Fruit fly (Drosophila melanogaster): ENCODE measurements around the gene mrn.
A peak's percentile ranks its signal among the peaks of the same experiment; 100 is the strongest.

mrn gene

dm6 chr3L:15587445-15588381, 7.4 kb upstream of the mrn start, which contains the start of gene CG7656:
Gene CG7656 (minus strand): TSS chr3L:15588175.
- TF ChIP-seq CG8478 (optimal IDR thresholded peaks at IDR 0.05) (no peak), psq (optimal IDR thresholded peaks at IDR 0.05) (no peak)

dm6 chr3L:15583504-15583903, 3.2 kb upstream of the mrn start, which contains the start of gene AIMP2:
Gene AIMP2 (plus strand): TSS chr3L:15583638.
- no peak for TF ChIP-seq psq (optimal IDR thresholded peaks at IDR 0.05)
- TF ChIP-seq usp (GFP tag; optimal IDR thresholded peaks at IDR 0.05) = no peak
- TF ChIP-seq CG8478 (optimal IDR thresholded peaks at IDR 0.05) = no peak
- no peak for TF ChIP-seq Dll (optimal IDR thresholded peaks at IDR 0.05)
- no peak for TF ChIP-seq EcR (GFP tag; optimal IDR thresholded peaks at IDR 0.05)
- TF ChIP-seq pan (optimal IDR thresholded peaks at IDR 0.05) = no peak

dm6 chr3L:15576357-15576756, 4.0 kb downstream of the mrn start, which contains the start of gene Ufsp2:
Gene Ufsp2 (plus strand): TSS chr3L:15576570.
- TF ChIP-seq CG8478 (optimal IDR thresholded peaks at IDR 0.05) = no peak

- no peak for TF ChIP-seq CG8478 (optimal IDR thresholded peaks at IDR 0.05)
- TF ChIP-seq usp (GFP tag; optimal IDR thresholded peaks at IDR 0.05) = no peak
- TF ChIP-seq EcR (GFP tag; optimal IDR thresholded peaks at IDR 0.05) = no peak
- no peak for TF ChIP-seq Dll (optimal IDR thresholded peaks at IDR 0.05)
- no peak for TF ChIP-seq psq (optimal IDR thresholded peaks at IDR 0.05)
- no peak for TF ChIP-seq pan (optimal IDR thresholded peaks at IDR 0.05)
These were observed 9.8 kb downstream of the mrn start for dm6 chr3L:15570571-15570970.

dm6 chr3L:15568748-15569147, 11.6 kb downstream of the mrn start:
- TF ChIP-seq usp (GFP tag; optimal IDR thresholded peaks at IDR 0.05) (no peak), psq (optimal IDR thresholded peaks at IDR 0.05) (no peak), Dll (optimal IDR thresholded peaks at IDR 0.05) (no peak), CG8478 (optimal IDR thresholded peaks at IDR 0.05) (no peak), EcR (GFP tag; optimal IDR thresholded peaks at IDR 0.05) (no peak), pan (optimal IDR thresholded peaks at IDR 0.05) (no peak)

dm6 chr3L:15566484-15566955, 13.8 kb downstream of the mrn start:
- TF ChIP-seq pan (optimal IDR thresholded peaks at IDR 0.05) = no peak
- TF ChIP-seq psq (optimal IDR thresholded peaks at IDR 0.05) = no peak
- no peak for TF ChIP-seq Dll (optimal IDR thresholded peaks at IDR 0.05)
- no peak for TF ChIP-seq CG8478 (optimal IDR thresholded peaks at IDR 0.05)
- TF ChIP-seq usp (GFP tag; optimal IDR thresholded peaks at IDR 0.05) = no peak
- no peak for TF ChIP-seq EcR (GFP tag; optimal IDR thresholded peaks at IDR 0.05)

- peak; percentile 38 for TF ChIP-seq CG8478 (optimal IDR thresholded peaks at IDR 0.05)
- no peak for TF ChIP-seq pan (optimal IDR thresholded peaks at IDR 0.05)
These were observed 14.4 kb downstream of the mrn start, which contains the start of gene dop for dm6 chr3L:15565829-15566433. Gene dop (plus strand): TSS chr3L:15566013.

- no peak for TF ChIP-seq usp (GFP tag; optimal IDR thresholded peaks at IDR 0.05)
- no peak for TF ChIP-seq Dll (optimal IDR thresholded peaks at IDR 0.05)
- TF ChIP-seq psq (optimal IDR thresholded peaks at IDR 0.05) = no peak
- TF ChIP-seq pan (optimal IDR thresholded peaks at IDR 0.05) = no peak
- no peak for TF ChIP-seq EcR (GFP tag; optimal IDR thresholded peaks at IDR 0.05)
- TF ChIP-seq CG8478 (optimal IDR thresholded peaks at IDR 0.05) = no peak
These were observed 16.6 kb downstream of the mrn start for dm6 chr3L:15563851-15564106.

- no peak for TF ChIP-seq pan (optimal IDR thresholded peaks at IDR 0.05)
- no peak for TF ChIP-seq Dll (optimal IDR thresholded peaks at IDR 0.05)
- TF ChIP-seq CG8478 (optimal IDR thresholded peaks at IDR 0.05) = no peak
- TF ChIP-seq EcR (GFP tag; optimal IDR thresholded peaks at IDR 0.05) = no peak
- no peak for TF ChIP-seq psq (optimal IDR thresholded peaks at IDR 0.05)
- TF ChIP-seq usp (GFP tag; optimal IDR thresholded peaks at IDR 0.05) = no peak
These were observed 17.1 kb downstream of the mrn start, which contains the start of the genes CG7739 and SCCRO for dm6 chr3L:15563058-15563850. Gene CG7739 (minus strand): TSS chr3L:15563065. Gene SCCRO (plus strand): TSS chr3L:15563427.

- TF ChIP-seq EcR (GFP tag; optimal IDR thresholded peaks at IDR 0.05) = no peak
- TF ChIP-seq Dll (optimal IDR thresholded peaks at IDR 0.05) = no peak
- TF ChIP-seq CG8478 (optimal IDR thresholded peaks at IDR 0.05) = no peak
- no peak for TF ChIP-seq usp (GFP tag; optimal IDR thresholded peaks at IDR 0.05)
- TF ChIP-seq psq (optimal IDR thresholded peaks at IDR 0.05) = no peak
- TF ChIP-seq pan (optimal IDR thresholded peaks at IDR 0.05) = no peak
These were observed 17.6 kb downstream of the mrn start for dm6 chr3L:15562727-15563057.

dm6 chr3L:15553993-15554644, 26.2 kb downstream of the mrn start, which contains the start of gene AGO2:
Gene AGO2 (plus strand): TSS chr3L:15554113.
- no peak for TF ChIP-seq psq (optimal IDR thresholded peaks at IDR 0.05)
- TF ChIP-seq EcR (GFP tag; optimal IDR thresholded peaks at IDR 0.05) = no peak
- no peak for TF ChIP-seq pan (optimal IDR thresholded peaks at IDR 0.05)
- no peak for TF ChIP-seq CG8478 (optimal IDR thresholded peaks at IDR 0.05)
- no peak for TF ChIP-seq usp (GFP tag; optimal IDR thresholded peaks at IDR 0.05)
- TF ChIP-seq Dll (optimal IDR thresholded peaks at IDR 0.05) = no peak

Measured in whole organism.